Worm (Caenorhabditis elegans) whole organism, young adult: ENCODE measurements around the gene srlf-9.

Experiments
- C17E4.6 ChIP-seq: fragments of 200-800 bp; sonication (Bioruptor generic); IDR thresholded peaks from 2 replicates; pipeline ENCODE4 v1.3.6; 2022; ENCODE audit warnings: missing genetic modification reagents, missing genetic modification characterization, missing compliant biosample characterization
- D2030.7 ChIP-seq: fragments of 200-800 bp; sonication (Bioruptor generic); IDR thresholded peaks from 2 replicates; pipeline ENCODE4 v1.3.6; 2022; ENCODE audit warnings: missing genetic modification reagents, missing genetic modification characterization, missing compliant biosample characterization
- F23B12.7 ChIP-seq: sonication (generic microtip); optimal IDR thresholded peaks from 2 replicates; lab custom pipeline; 2017; ENCODE audit warnings: missing genetic modification characterization, mild to moderate bottlenecking, missing compliant biosample characterization, antibody characterized with exemption, moderate library complexity; ENCODE audit not compliant: insufficient read depth
- F33H1.4 ChIP-seq: fragments of 200-800 bp; sonication (Bioruptor generic); IDR thresholded peaks from 2 replicates; pipeline ENCODE4 v1.3.6; 2022; ENCODE audit warnings: missing genetic modification reagents, missing genetic modification characterization, missing compliant biosample characterization
- F52B5.7 ChIP-seq: sonication (generic microtip); optimal IDR thresholded peaks from 2 replicates; lab custom pipeline; 2016; ENCODE audit warnings: mild to moderate bottlenecking, missing genetic modification characterization, missing compliant biosample characterization
- K11D2.4 ChIP-seq: fragments of 200-800 bp; sonication (Bioruptor generic); IDR thresholded peaks from 2 replicates; pipeline ENCODE4 v1.3.6; 2022; ENCODE audit warnings: missing genetic modification reagents, missing genetic modification characterization, missing compliant biosample characterization
- K12H6.12 ChIP-seq: fragments of 200-800 bp; sonication (Bioruptor generic); optimal IDR thresholded peaks from 2 replicates; lab custom pipeline; 2018; ENCODE audit warnings: mild to moderate bottlenecking, missing genetic modification characterization, missing compliant biosample characterization
- T07F8.4 ChIP-seq: sonication (generic microtip); optimal IDR thresholded peaks from 2 replicates; lab custom pipeline; 2016; ENCODE audit warnings: mild to moderate bottlenecking, missing genetic modification characterization, moderate library complexity, missing compliant biosample characterization
- Y53F4B.3 ChIP-seq: fragments of 200-800 bp; sonication (Bioruptor generic); IDR thresholded peaks from 2 replicates; pipeline ENCODE4 v1.3.6; 2022; ENCODE audit warnings: missing genetic modification reagents, missing genetic modification characterization, missing compliant biosample characterization
- Y56A3A.18 ChIP-seq: fragments of 200-800 bp; sonication (Bioruptor generic); IDR thresholded peaks from 2 replicates; pipeline ENCODE4 v1.3.6; 2022; ENCODE audit warnings: missing genetic modification reagents, missing genetic modification characterization, missing compliant biosample characterization
- Y95B8A.8 ChIP-seq: fragments of 200-800 bp; sonication (Bioruptor generic); IDR thresholded peaks from 2 replicates; pipeline ENCODE4 v1.3.6; 2022; ENCODE audit warnings: missing genetic modification reagents, missing genetic modification characterization, missing compliant biosample characterization
- ama-1 ChIP-seq, 3 experiments: fragments of 150-350 bp in 1 of 3; sonication (generic microtip) in 2 of 3; optimal IDR thresholded peaks; 2 replicates each; lab custom pipeline; 2014 to 2018; ENCODE audit warnings: missing biosample characterization in 2 of 3, missing genetic modification characterization in 2 of 3, missing genetic modification reagents in 2 of 3
- athp-1 ChIP-seq: sonication (generic microtip); optimal IDR thresholded peaks from 2 replicates; lab custom pipeline; 2017; ENCODE audit warnings: mild to moderate bottlenecking, missing genetic modification characterization, missing compliant biosample characterization
- attf-5 ChIP-seq: fragments of 200-800 bp; sonication (Bioruptor generic); optimal IDR thresholded peaks from 2 replicates; lab custom pipeline; 2018; ENCODE audit warnings: mild to moderate bottlenecking, missing genetic modification characterization, missing compliant biosample characterization
- attf-6 ChIP-seq: fragments of 200-800 bp; sonication (Bioruptor generic); IDR thresholded peaks from 2 replicates; pipeline ENCODE4 v1.3.6; 2022; ENCODE audit warnings: missing genetic modification reagents, missing genetic modification characterization, missing compliant biosample characterization
- ceh-100 ChIP-seq: fragments of 200-800 bp; sonication (Bioruptor generic); IDR thresholded peaks from 2 replicates; pipeline ENCODE4 v1.3.6; 2022; ENCODE audit warnings: missing genetic modification reagents, missing genetic modification characterization, missing compliant biosample characterization
- ceh-27 ChIP-seq: fragments of 200-800 bp; sonication (Bioruptor generic); optimal IDR thresholded peaks from 2 replicates; lab custom pipeline; 2018; ENCODE audit warnings: mild to moderate bottlenecking, missing genetic modification characterization, moderate library complexity, missing compliant biosample characterization
- ceh-58 ChIP-seq: fragments of 200-800 bp; sonication (Bioruptor generic); IDR thresholded peaks from 2 replicates; pipeline ENCODE4 v1.3.6; 2022; ENCODE audit warnings: missing genetic modification characterization, missing compliant biosample characterization
- ceh-91 ChIP-seq: fragments of 200-800 bp; sonication (Bioruptor generic); IDR thresholded peaks from 2 replicates; pipeline ENCODE4 v1.3.6; 2022; ENCODE audit warnings: missing genetic modification reagents, missing genetic modification characterization, missing compliant biosample characterization
- dox-1 ChIP-seq: fragments of 200-800 bp; sonication (Bioruptor generic); IDR thresholded peaks from 2 replicates; pipeline ENCODE4 v1.3.6; 2022; ENCODE audit warnings: missing genetic modification reagents, missing genetic modification characterization, missing compliant biosample characterization
- dpff-1 ChIP-seq: sonication (generic microtip); optimal IDR thresholded peaks from 2 replicates; lab custom pipeline; 2017; ENCODE audit warnings: mild to moderate bottlenecking, missing genetic modification characterization, missing compliant biosample characterization
- efl-1 ChIP-seq: fragments of 150-350 bp; optimal IDR thresholded peaks from 2 replicates; lab custom pipeline; 2014; ENCODE audit warnings: missing biosample characterization, missing genetic modification reagents, missing genetic modification characterization
- ekl-4 ChIP-seq: fragments of 200-800 bp; sonication (Bioruptor generic); IDR thresholded peaks from 2 replicates; pipeline ENCODE4 v1.3.6; 2022; ENCODE audit warnings: missing genetic modification reagents, missing genetic modification characterization, missing compliant biosample characterization
- ets-4 ChIP-seq: fragments of 200-800 bp; sonication (Bioruptor generic); optimal IDR thresholded peaks from 2 replicates; lab custom pipeline; 2018; ENCODE audit warnings: mild to moderate bottlenecking, missing genetic modification characterization, missing compliant biosample characterization
- hmg-20 ChIP-seq: fragments of 200-800 bp; sonication (Bioruptor generic); IDR thresholded peaks from 2 replicates; pipeline ENCODE4 v1.3.6; 2022; ENCODE audit warnings: missing genetic modification reagents, missing genetic modification characterization, missing compliant biosample characterization
- hsf-1 ChIP-seq: fragments of 200-800 bp; sonication (Bioruptor generic); IDR thresholded peaks from 2 replicates; pipeline ENCODE4 v1.3.6; 2022; ENCODE audit warnings: missing genetic modification reagents, missing genetic modification characterization, missing compliant biosample characterization
- lag-1 ChIP-seq: fragments of 200-800 bp; sonication (Bioruptor generic); IDR thresholded peaks from 2 replicates; pipeline ENCODE4 v1.3.6; 2022; ENCODE audit warnings: missing genetic modification reagents, missing genetic modification characterization, missing compliant biosample characterization
- let-607 ChIP-seq, 2 experiments: fragments of 200-800 bp in 1 of 2; sonication (Bioruptor generic) in 1 of 2; sonication (generic microtip) in 1 of 2; optimal IDR thresholded peaks; 2 replicates each; lab custom pipeline; 2016 to 2018; ENCODE audit warnings: mild to moderate bottlenecking in 2 of 2, missing compliant biosample characterization in 2 of 2, missing genetic modification characterization in 2 of 2, moderate library complexity in 2 of 2, missing genotype in 1 of 2
- lin-35 ChIP-seq, 3 experiments: fragments of 150-350 bp in 2 of 3; sonication (generic microtip) in 1 of 3; optimal IDR thresholded peaks; 2 replicates each; lab custom pipeline; 2014 to 2018; ENCODE audit warnings: missing biosample characterization in 3 of 3, missing genetic modification characterization in 3 of 3, missing genetic modification reagents in 3 of 3
- lin-40 ChIP-seq: sonication (generic microtip); optimal IDR thresholded peaks from 2 replicates; lab custom pipeline; 2016; ENCODE audit warnings: missing genetic modification characterization, mild to moderate bottlenecking, missing compliant biosample characterization, missing genotype, missing genetic modification reagents
- lir-1 ChIP-seq: fragments of 200-800 bp; sonication (Bioruptor generic); conservative IDR thresholded peaks from 2 replicates; pipeline ENCODE4 v1.3.6; 2022; ENCODE audit warnings: missing genetic modification reagents, missing genetic modification characterization, missing compliant biosample characterization
- lsl-1 ChIP-seq: fragments of 200-800 bp; sonication (Bioruptor generic); optimal IDR thresholded peaks from 2 replicates; lab custom pipeline; 2018; ENCODE audit warnings: mild to moderate bottlenecking, missing genetic modification characterization, moderate library complexity, missing compliant biosample characterization
- madf-6 ChIP-seq: fragments of 200-800 bp; sonication (Bioruptor generic); IDR thresholded peaks from 2 replicates; pipeline ENCODE4 v1.3.6; 2022; ENCODE audit warnings: missing genetic modification reagents, missing genetic modification characterization, missing compliant biosample characterization
- mcd-1 ChIP-seq: fragments of 200-800 bp; sonication (Bioruptor generic); IDR thresholded peaks from 2 replicates; pipeline ENCODE4 v1.3.6; 2022; ENCODE audit warnings: missing genetic modification reagents, missing genetic modification characterization, missing compliant biosample characterization
- mes-4 ChIP-seq: sonication (generic microtip); optimal IDR thresholded peaks from 2 replicates; lab custom pipeline; 2016; ENCODE audit warnings: missing genotype, missing genetic modification characterization, missing compliant biosample characterization
- nhr-120 ChIP-seq: fragments of 200-800 bp; sonication (Bioruptor generic); IDR thresholded peaks from 2 replicates; pipeline ENCODE4 v1.3.6; 2022; ENCODE audit warnings: missing genetic modification characterization, missing compliant biosample characterization
- nhr-179 ChIP-seq: sonication (generic microtip); optimal IDR thresholded peaks from 2 replicates; lab custom pipeline; 2016; ENCODE audit warnings: mild to moderate bottlenecking, missing genetic modification characterization, missing compliant biosample characterization
- nhr-80 ChIP-seq: sonication (generic microtip); optimal IDR thresholded peaks from 2 replicates; lab custom pipeline; 2016; ENCODE audit warnings: missing genetic modification characterization, missing compliant biosample characterization
- pbrm-1 ChIP-seq: fragments of 200-800 bp; sonication (Bioruptor generic); IDR thresholded peaks from 2 replicates; pipeline ENCODE4 v1.3.6; 2022; ENCODE audit warnings: missing genetic modification reagents, missing genetic modification characterization, missing compliant biosample characterization
- pha-4 ChIP-seq: fragments of 150-350 bp; sonication (generic microtip); optimal IDR thresholded peaks from 2 replicates; lab custom pipeline; 2014; ENCODE audit warnings: missing biosample characterization, missing genetic modification reagents, missing genetic modification characterization
- sdz-38 ChIP-seq: sonication (generic microtip); optimal IDR thresholded peaks from 2 replicates; lab custom pipeline; 2016; ENCODE audit warnings: missing genotype, missing genetic modification characterization, missing compliant biosample characterization
- snpc-3.4 ChIP-seq: sonication (generic microtip); optimal IDR thresholded peaks from 2 replicates; lab custom pipeline; 2017; ENCODE audit warnings: missing genetic modification characterization, mild to moderate bottlenecking, missing compliant biosample characterization, antibody characterized with exemption, moderate library complexity, missing genotype, missing genetic modification reagents
- tbp1 ChIP-seq: fragments of 200-800 bp; sonication (Bioruptor generic); optimal IDR thresholded peaks from 2 replicates; lab custom pipeline; 2018; ENCODE audit warnings: mild to moderate bottlenecking, missing genetic modification characterization, missing compliant biosample characterization
- tbx-9 ChIP-seq: sonication (generic microtip); optimal IDR thresholded peaks from 2 replicates; lab custom pipeline; 2016; ENCODE audit warnings: borderline replicate concordance, missing genetic modification characterization, inconsistent platforms, missing compliant biosample characterization
- tlf-1 ChIP-seq: fragments of 200-800 bp; sonication (Bioruptor generic); optimal IDR thresholded peaks from 2 replicates; lab custom pipeline; 2018; ENCODE audit warnings: mild to moderate bottlenecking, missing genetic modification characterization, missing compliant biosample characterization
- ztf-18 ChIP-seq: sonication (generic microtip); optimal IDR thresholded peaks from 2 replicates; lab custom pipeline; 2016; ENCODE audit warnings: missing genotype, mild to moderate bottlenecking, missing genetic modification characterization, missing compliant biosample characterization
- ztf-28 ChIP-seq: fragments of 200-800 bp; sonication (Bioruptor generic); IDR thresholded peaks from 2 replicates; pipeline ENCODE4 v1.3.6; 2022; ENCODE audit warnings: missing genetic modification reagents, missing genetic modification characterization, missing compliant biosample characterization

The srlf-9 gene

ce11 chrIII:13423414-13423813 is 21.8 kb upstream of the srlf-9 start, which contains the start of gene exo-1 (continued):
- TF ChIP-seq F33H1.4 (GFP tag; lab: Robert Waterston, UW) (peak; percentile 10; the same call in 1 of the 2 replicates), hmg-20 (GFP tag; lab: Robert Waterston, UW) (no peak), attf-5 (GFP tag; lab: Kevin White, UChicago) (peak; percentile 78), efl-1 (GFP tag; lab: Kevin White, UChicago) (peak; percentile 77), athp-1 (tag; lab: Kevin White, UChicago) (no peak), ceh-27 (GFP tag; lab: Kevin White, UChicago) (peak; percentile 46), ceh-58 (GFP tag; lab: Robert Waterston, UW) (no peak), lin-35 (GFP tag; optimal IDR thresholded peaks at IDR 0.05; lab: Kevin White, UChicago) (peak in 1 of 3 experiments; percentile 83), ekl-4 (GFP tag; lab: Robert Waterston, UW) (no peak), ceh-100 (GFP tag; lab: Robert Waterston, UW) (peak; percentile 95), mes-4 (tag; lab: Kevin White, UChicago) (no peak), D2030.7 (peak; percentile 68), K12H6.12 (tag; lab: Kevin White, UChicago) (no peak), lsl-1 (GFP tag; lab: Kevin White, UChicago) (peak; percentile 44), C17E4.6 (no peak), tbp1 (GFP tag; lab: Kevin White, UChicago) (peak; percentile 31), ets-4 (GFP tag; lab: Kevin White, UChicago) (no peak), F52B5.7 (tag; lab: Kevin White, UChicago) (no peak), Y53F4B.3 (GFP tag; lab: Robert Waterston, UW) (no peak), ceh-91 (GFP tag; lab: Robert Waterston, UW) (peak; percentile 49), mcd-1 (GFP tag; lab: Robert Waterston, UW) (peak; percentile 85), sdz-38 (no peak), F23B12.7 (tag; lab: Kevin White, UChicago) (peak; percentile 95), madf-6 (GFP tag; lab: Robert Waterston, UW) (no peak), lag-1 (no peak), Y56A3A.18 (GFP tag; lab: Robert Waterston, UW) (no peak), attf-6 (GFP tag; lab: Robert Waterston, UW) (no peak), dox-1 (GFP tag; lab: Robert Waterston, UW) (0 out of 2 replicates have a peak, but pooled peaks have one; percentile 30), ztf-18 (tag; lab: Kevin White, UChicago) (peak; percentile 41), lin-40 (tag; lab: Kevin White, UChicago) (no peak), T07F8.4 (tag; lab: Kevin White, UChicago) (no peak), pbrm-1 (GFP tag; lab: Robert Waterston, UW) (no peak), dpff-1 (tag; lab: Kevin White, UChicago) (no peak), nhr-120 (no peak), nhr-80 (tag; lab: Kevin White, UChicago) (peak; percentile 36), K11D2.4 (no peak), pha-4 (tag; lab: Kevin White, UChicago) (no peak), Y95B8A.8 (no peak), hsf-1 (GFP tag; lab: Robert Waterston, UW) (no peak), nhr-179 (tag; lab: Kevin White, UChicago) (no peak), lir-1 (GFP tag; lab: Robert Waterston, UW) (no peak), let-607 (tag; optimal IDR thresholded peaks at IDR 0.05; lab: Kevin White, UChicago) (no peak), tbx-9 (tag; lab: Kevin White, UChicago) (no peak), tlf-1 (GFP tag; lab: Kevin White, UChicago) (no peak), ama-1 (optimal IDR thresholded peaks at IDR 0.05; lab: Kevin White, UChicago) (no peak), ama-1 (GFP tag; optimal IDR thresholded peaks at IDR 0.05; lab: Kevin White, UChicago) (no peak), ztf-28 (GFP tag; lab: Robert Waterston, UW) (no peak), snpc-3.4 (tag; lab: Kevin White, UChicago) (peak; percentile 17)
- TF ChIP-seq, all 124 proteins: peak for 22
